Fruit fly (Drosophila melanogaster) S2 (cell line): ENCODE measurements around the gene Pgam5.

ENCODE experiments used
- CG8478 ChIP-seq: fragments of >200 bp; optimal IDR thresholded peaks from 2 replicates; lab custom pipeline; 2018
- CTCF ChIP-seq, 2 experiments: fragments of >200 bp; optimal IDR thresholded peaks; 2 replicates each; lab custom pipeline; 2018

- no peak for TF ChIP-seq CTCF (optimal IDR thresholded peaks at IDR 0.05; lab: Kevin White, UChicago)
- no peak for TF ChIP-seq CG8478 (lab: Kevin White, UChicago)
These were observed 18.5 kb downstream of the Pgam5 start for dm6 chrX:1854873-1855272.
